Fruit fly (Drosophila melanogaster): Measurements from ENCODE around the gene Gr9a.

The Gr9a gene

dm6 chrX:10092796-10093195 is 31.4 kb downstream of the Gr9a start:
- TF ChIP-seq tj (GFP tag; optimal IDR thresholded peaks at IDR 0.05) (no peak), ovo (GFP tag; optimal IDR thresholded peaks at IDR 0.05) (no peak), CG7045 (GFP tag; optimal IDR thresholded peaks at IDR 0.05) (no peak), Clk (GFP tag; optimal IDR thresholded peaks at IDR 0.05) (no peak), Mnt (GFP tag; optimal IDR thresholded peaks at IDR 0.05) (no peak), CG5204 (GFP tag; optimal IDR thresholded peaks at IDR 0.05) (no peak), cic (GFP tag; optimal IDR thresholded peaks at IDR 0.05) (no peak), CG14711 (tag; optimal IDR thresholded peaks at IDR 0.05) (no peak), Hr96 (GFP tag; optimal IDR thresholded peaks at IDR 0.05) (no peak), Crg-1 (GFP tag; optimal IDR thresholded peaks at IDR 0.05) (no peak), toe (GFP tag; optimal IDR thresholded peaks at IDR 0.05) (no peak), kay (GFP tag; ENCODE audit: borderline replicate concordance) (no peak), bab1 (GFP tag; optimal IDR thresholded peaks at IDR 0.05) (no peak), CG7101 (tag; optimal IDR thresholded peaks at IDR 0.05) (no peak), CG1620 (GFP tag; optimal IDR thresholded peaks at IDR 0.05) (no peak), CG12768 (GFP tag; optimal IDR thresholded peaks at IDR 0.05) (no peak)

- TF ChIP-seq CG1620 (GFP tag; optimal IDR thresholded peaks at IDR 0.05) (no peak), CG11617 (GFP tag; optimal IDR thresholded peaks at IDR 0.05) (no peak), Hr96 (GFP tag; optimal IDR thresholded peaks at IDR 0.05) (no peak), pad (GFP tag; optimal IDR thresholded peaks at IDR 0.05) (no peak), Crg-1 (GFP tag; optimal IDR thresholded peaks at IDR 0.05) (no peak), CG7101 (tag; optimal IDR thresholded peaks at IDR 0.05) (no peak), Mnt (GFP tag; optimal IDR thresholded peaks at IDR 0.05) (no peak), cnc (optimal IDR thresholded peaks at IDR 0.05) (no peak), cic (GFP tag; optimal IDR thresholded peaks at IDR 0.05) (no peak)
These were observed 42.2 kb downstream of the Gr9a start for dm6 chrX:10103569-10104083.

- TF ChIP-seq ovo (GFP tag; optimal IDR thresholded peaks at IDR 0.05) (no peak), tj (GFP tag; optimal IDR thresholded peaks at IDR 0.05) (no peak), kay (GFP tag; ENCODE audit: borderline replicate concordance) (no peak), CG14711 (tag; optimal IDR thresholded peaks at IDR 0.05) (no peak), bab1 (GFP tag; optimal IDR thresholded peaks at IDR 0.05) (no peak), toe (GFP tag; optimal IDR thresholded peaks at IDR 0.05) (no peak)
These were observed 43.0 kb downstream of the Gr9a start for dm6 chrX:10104477-10104876.

- TF ChIP-seq bab1 (GFP tag; optimal IDR thresholded peaks at IDR 0.05), result no peak
- TF ChIP-seq CG33017 (tag; optimal IDR thresholded peaks at IDR 0.05), result no peak
- TF ChIP-seq CG7045 (GFP tag; optimal IDR thresholded peaks at IDR 0.05), result no peak
- no peak for TF ChIP-seq CG11617 (GFP tag; optimal IDR thresholded peaks at IDR 0.05)
- no peak for TF ChIP-seq CG7101 (tag; optimal IDR thresholded peaks at IDR 0.05)
- TF ChIP-seq Hr96 (GFP tag; optimal IDR thresholded peaks at IDR 0.05), result no peak
- TF ChIP-seq toe (GFP tag; optimal IDR thresholded peaks at IDR 0.05), result no peak
- no peak for TF ChIP-seq CG14711 (tag; optimal IDR thresholded peaks at IDR 0.05)
- TF ChIP-seq cnc (optimal IDR thresholded peaks at IDR 0.05), result no peak
- TF ChIP-seq kay (GFP tag; ENCODE audit: borderline replicate concordance), result no peak
These were observed 44.4 kb downstream of the Gr9a start for dm6 chrX:10105701-10106307.

- TF ChIP-seq Clk (GFP tag; optimal IDR thresholded peaks at IDR 0.05), result no peak
- peak; percentile 92 for TF ChIP-seq tj (GFP tag; optimal IDR thresholded peaks at IDR 0.05)
- TF ChIP-seq CG12768 (GFP tag; optimal IDR thresholded peaks at IDR 0.05), result no peak
- TF ChIP-seq bab1 (GFP tag; optimal IDR thresholded peaks at IDR 0.05), result no peak
- TF ChIP-seq Mnt (GFP tag; optimal IDR thresholded peaks at IDR 0.05), result no peak
These were observed 45.2 kb downstream of the Gr9a start for dm6 chrX:10106562-10107147.

- TF ChIP-seq CG33017 (tag; optimal IDR thresholded peaks at IDR 0.05), result no peak
- TF ChIP-seq Mnt (GFP tag; optimal IDR thresholded peaks at IDR 0.05), result no peak
- no peak for TF ChIP-seq Crg-1 (GFP tag; optimal IDR thresholded peaks at IDR 0.05)
- no peak for TF ChIP-seq Clk (GFP tag; optimal IDR thresholded peaks at IDR 0.05)
- TF ChIP-seq pad (GFP tag; optimal IDR thresholded peaks at IDR 0.05), result no peak
- no peak for TF ChIP-seq bab1 (GFP tag; optimal IDR thresholded peaks at IDR 0.05)
- no peak for TF ChIP-seq CG14711 (tag; optimal IDR thresholded peaks at IDR 0.05)
- TF ChIP-seq ovo (GFP tag; optimal IDR thresholded peaks at IDR 0.05), result no peak
- TF ChIP-seq CG7045 (GFP tag; optimal IDR thresholded peaks at IDR 0.05), result no peak
- TF ChIP-seq toe (GFP tag; optimal IDR thresholded peaks at IDR 0.05), result no peak
- no peak for TF ChIP-seq cic (GFP tag; optimal IDR thresholded peaks at IDR 0.05)
- no peak for TF ChIP-seq kay (GFP tag; ENCODE audit: borderline replicate concordance)
These were observed 46.9 kb downstream of the Gr9a start for dm6 chrX:10108286-10108685.

dm6 chrX:10110898-10111297 is 49.5 kb downstream of the Gr9a start:
- no peak for TF ChIP-seq kay (GFP tag; ENCODE audit: borderline replicate concordance)
- TF ChIP-seq Clk (GFP tag; optimal IDR thresholded peaks at IDR 0.05), result no peak
- TF ChIP-seq CG5204 (GFP tag; optimal IDR thresholded peaks at IDR 0.05), result no peak
- TF ChIP-seq CG14711 (tag; optimal IDR thresholded peaks at IDR 0.05), result no peak
- TF ChIP-seq toe (GFP tag; optimal IDR thresholded peaks at IDR 0.05), result no peak
- no peak for TF ChIP-seq bab1 (GFP tag; optimal IDR thresholded peaks at IDR 0.05)
- no peak for TF ChIP-seq CG12768 (GFP tag; optimal IDR thresholded peaks at IDR 0.05)
- TF ChIP-seq Crg-1 (GFP tag; optimal IDR thresholded peaks at IDR 0.05), result no peak
- no peak for TF ChIP-seq tj (GFP tag; optimal IDR thresholded peaks at IDR 0.05)
- no peak for TF ChIP-seq CG11617 (GFP tag; optimal IDR thresholded peaks at IDR 0.05)
- no peak for TF ChIP-seq cnc (optimal IDR thresholded peaks at IDR 0.05)
- no peak for TF ChIP-seq CG7045 (GFP tag; optimal IDR thresholded peaks at IDR 0.05)
- no peak for TF ChIP-seq Mnt (GFP tag; optimal IDR thresholded peaks at IDR 0.05)
- TF ChIP-seq pad (GFP tag; optimal IDR thresholded peaks at IDR 0.05), result no peak
- no peak for TF ChIP-seq ovo (GFP tag; optimal IDR thresholded peaks at IDR 0.05)
- TF ChIP-seq CG33017 (tag; optimal IDR thresholded peaks at IDR 0.05), result no peak
- TF ChIP-seq Hr96 (GFP tag; optimal IDR thresholded peaks at IDR 0.05), result no peak
- no peak for TF ChIP-seq CG7101 (tag; optimal IDR thresholded peaks at IDR 0.05)
- no peak for TF ChIP-seq cic (GFP tag; optimal IDR thresholded peaks at IDR 0.05)
